Worm (Caenorhabditis elegans): ENCODE data around the gene hpo-25.

Gene hpo-25

ce11 chrII:2383334-2383733 is 14.3 kb downstream of the hpo-25 start, which contains the start of gene F16G10.8:
TSS of gene F16G10.8 (minus strand) at chrII:2383434.
- no peak for TF ChIP-seq blmp-1 (tag; optimal IDR thresholded peaks at IDR 0.05; ENCODE audit: insufficient read depth)
- TF ChIP-seq F13H6.1 (tag; optimal IDR thresholded peaks at IDR 0.05), result no peak
- no peak for TF ChIP-seq zag-1 (tag; optimal IDR thresholded peaks at IDR 0.05)
- TF ChIP-seq nhr-10 (tag; optimal IDR thresholded peaks at IDR 0.05), result no peak
- TF ChIP-seq unc-62 (GFP tag; optimal IDR thresholded peaks at IDR 0.05), result no peak
- TF ChIP-seq mab-5 (tag; optimal IDR thresholded peaks at IDR 0.05), result no peak
- no peak for TF ChIP-seq R02D3.7 (tag; optimal IDR thresholded peaks at IDR 0.05)
- TF ChIP-seq ztf-1 (GFP tag; conservative IDR thresholded peaks at IDR 0.05), result no peak
- no peak for TF ChIP-seq aly-2 (tag; optimal IDR thresholded peaks at IDR 0.05)
- TF ChIP-seq lsy-2 (tag; optimal IDR thresholded peaks at IDR 0.05), result no peak
- TF ChIP-seq sem-4 (tag; optimal IDR thresholded peaks at IDR 0.05), result no peak
- TF ChIP-seq C34F6.9 (tag; optimal IDR thresholded peaks at IDR 0.05), result no peak
- TF ChIP-seq snpc-4 (tag; optimal IDR thresholded peaks at IDR 0.05), result no peak
- TF ChIP-seq peb-1 (tag; optimal IDR thresholded peaks at IDR 0.05), result no peak
- TF ChIP-seq mbf-1 (tag; optimal IDR thresholded peaks at IDR 0.05), result no peak
- TF ChIP-seq nhr-11 (tag; optimal IDR thresholded peaks at IDR 0.05), result no peak
- no peak for TF ChIP-seq fos-1 (tag; optimal IDR thresholded peaks at IDR 0.05)

ce11 chrII:2385495-2385894 is 16.4 kb downstream of the hpo-25 start, which contains the start of gene F16G10.9:
TSS of gene F16G10.9 (minus strand) at chrII:2385595.
- no peak for TF ChIP-seq elt-1 (tag; optimal IDR thresholded peaks at IDR 0.05)
- TF ChIP-seq fos-1 (tag; optimal IDR thresholded peaks at IDR 0.05), result no peak
- no peak for TF ChIP-seq sma-9 (GFP tag; optimal IDR thresholded peaks at IDR 0.05)
- TF ChIP-seq sma-9 (tag; optimal IDR thresholded peaks at IDR 0.05), result no peak
- TF ChIP-seq aly-2 (tag; optimal IDR thresholded peaks at IDR 0.05), result no peak
- no peak for TF ChIP-seq dmd-4 (tag; optimal IDR thresholded peaks at IDR 0.05)
- TF ChIP-seq alr-1 (tag; optimal IDR thresholded peaks at IDR 0.05), result no peak
- TF ChIP-seq ZK546.5 (tag; optimal IDR thresholded peaks at IDR 0.05), result no peak
- TF ChIP-seq nhr-6 (tag; optimal IDR thresholded peaks at IDR 0.05), result no peak
- no peak for TF ChIP-seq lin-39 (tag; optimal IDR thresholded peaks at IDR 0.05)
- TF ChIP-seq ama-1 (optimal IDR thresholded peaks at IDR 0.05), result no peak
- no peak for TF ChIP-seq egl-27 (tag; optimal IDR thresholded peaks at IDR 0.05)
- no peak for TF ChIP-seq nhr-11 (tag; optimal IDR thresholded peaks at IDR 0.05)
- no peak for TF ChIP-seq snpc-4 (tag; optimal IDR thresholded peaks at IDR 0.05)

ce11 chrII:2390884-2391283 is 21.8 kb downstream of the hpo-25 start, which contains the start of gene F16G10.10:
TSS of gene F16G10.10 (minus strand) at chrII:2390984.
- TF ChIP-seq unc-62 (GFP tag; optimal IDR thresholded peaks at IDR 0.05) (no peak), nhr-6 (tag; optimal IDR thresholded peaks at IDR 0.05) (no peak), mdl-1 (tag; optimal IDR thresholded peaks at IDR 0.05) (no peak), F13H6.1 (tag; optimal IDR thresholded peaks at IDR 0.05) (no peak), crh-2 (tag; optimal IDR thresholded peaks at IDR 0.05) (no peak), Y55F3AM.14 (GFP tag; optimal IDR thresholded peaks at IDR 0.05) (no peak), nhr-12 (tag; optimal IDR thresholded peaks at IDR 0.05) (no peak), nhr-23 (tag; optimal IDR thresholded peaks at IDR 0.05) (no peak), mab-5 (tag; optimal IDR thresholded peaks at IDR 0.05) (no peak), egl-27 (tag; optimal IDR thresholded peaks at IDR 0.05) (no peak), lin-13 (GFP tag; optimal IDR thresholded peaks at IDR 0.05) (no peak), zag-1 (tag; optimal IDR thresholded peaks at IDR 0.05) (no peak), nhr-25 (tag; optimal IDR thresholded peaks at IDR 0.05) (no peak), nhr-237 (tag; optimal IDR thresholded peaks at IDR 0.05) (no peak)

ce11 chrII:2393821-2394220 is 24.8 kb downstream of the hpo-25 start, which contains the start of gene F16G10.11:
TSS of gene F16G10.11 (minus strand) at chrII:2393921.
- TF ChIP-seq alr-1 (tag; optimal IDR thresholded peaks at IDR 0.05) (no peak), ZK546.5 (tag; optimal IDR thresholded peaks at IDR 0.05) (no peak), mab-5 (tag; optimal IDR thresholded peaks at IDR 0.05) (no peak), R02D3.7 (tag; optimal IDR thresholded peaks at IDR 0.05) (no peak), ceh-16 (tag; optimal IDR thresholded peaks at IDR 0.05) (no peak), nhr-25 (tag; optimal IDR thresholded peaks at IDR 0.05) (no peak), snpc-4 (tag; optimal IDR thresholded peaks at IDR 0.05) (no peak), gmeb-1 (tag; optimal IDR thresholded peaks at IDR 0.05) (no peak), nhr-10 (tag; optimal IDR thresholded peaks at IDR 0.05) (no peak), zag-1 (tag; optimal IDR thresholded peaks at IDR 0.05) (no peak), nhr-237 (tag; optimal IDR thresholded peaks at IDR 0.05) (no peak), unc-39 (tag; optimal IDR thresholded peaks at IDR 0.05) (no peak), blmp-1 (tag; optimal IDR thresholded peaks at IDR 0.05; ENCODE audit: insufficient read depth) (no peak), nhr-11 (tag; optimal IDR thresholded peaks at IDR 0.05) (no peak), aly-2 (tag; optimal IDR thresholded peaks at IDR 0.05) (no peak), F13H6.1 (tag; optimal IDR thresholded peaks at IDR 0.05) (no peak), skn-1 (tag; optimal IDR thresholded peaks at IDR 0.05) (no peak), sem-4 (tag; optimal IDR thresholded peaks at IDR 0.05) (no peak), sma-3 (GFP tag; optimal IDR thresholded peaks at IDR 0.05) (no peak), peb-1 (tag; optimal IDR thresholded peaks at IDR 0.05) (no peak)

Data from whole organism, L2 larva.